Worm (Caenorhabditis elegans) whole organism, young adult: ENCODE measurements around the gene C25D7.9.
"Not testable (repeated sequence)": the region's sequence is repeated elsewhere in the genome, so short reads cannot be mapped to it uniquely, and the experiment has no call there.

Source experiments
- B0035.1 ChIP-seq: sonication (generic microtip); optimal IDR thresholded peaks from 2 replicates; lab custom pipeline; 2016; ENCODE audit warnings: missing genetic modification characterization, mild to moderate bottlenecking, missing compliant biosample characterization, missing genotype, missing genetic modification reagents
- B0261.1 ChIP-seq: sonication (generic microtip); optimal IDR thresholded peaks from 2 replicates; lab custom pipeline; 2016; ENCODE audit warnings: mild to moderate bottlenecking, missing genetic modification characterization, moderate library complexity, missing compliant biosample characterization
- F23B12.7 ChIP-seq: sonication (generic microtip); optimal IDR thresholded peaks from 2 replicates; lab custom pipeline; 2017; ENCODE audit warnings: missing genetic modification characterization, mild to moderate bottlenecking, missing compliant biosample characterization, antibody characterized with exemption, moderate library complexity; ENCODE audit not compliant: insufficient read depth
- F49E8.2 ChIP-seq: sonication (generic microtip); optimal IDR thresholded peaks from 3 replicates; lab custom pipeline; 2017; ENCODE audit warnings: missing genetic modification characterization, mild to moderate bottlenecking, missing compliant biosample characterization, antibody characterized with exemption, moderate library complexity; ENCODE audit not compliant: insufficient read depth
- F57C9.4 ChIP-seq: sonication (generic microtip); optimal IDR thresholded peaks from 2 replicates; lab custom pipeline; 2017; ENCODE audit warnings: mild to moderate bottlenecking, missing genetic modification characterization, missing compliant biosample characterization
- T07F8.4 ChIP-seq: sonication (generic microtip); optimal IDR thresholded peaks from 2 replicates; lab custom pipeline; 2016; ENCODE audit warnings: mild to moderate bottlenecking, missing genetic modification characterization, moderate library complexity, missing compliant biosample characterization
- attf-5 ChIP-seq: fragments of 200-800 bp; sonication (Bioruptor generic); optimal IDR thresholded peaks from 2 replicates; lab custom pipeline; 2018; ENCODE audit warnings: mild to moderate bottlenecking, missing genetic modification characterization, missing compliant biosample characterization
- cebp-1 ChIP-seq, 2 experiments: fragments of 200-800 bp in 1 of 2; sonication (Bioruptor generic) in 1 of 2; sonication (generic microtip) in 1 of 2; IDR thresholded peaks in 1 of 2; optimal IDR thresholded peaks in 1 of 2; 2 replicates each; pipeline versions ENCODE4 v1.3.6 to Lab custom; 2017 to 2022; ENCODE audit warnings: missing compliant biosample characterization in 2 of 2, missing genetic modification characterization in 2 of 2, mild to moderate bottlenecking in 1 of 2, missing genetic modification reagents in 1 of 2, moderate library complexity in 1 of 2
- dox-1 ChIP-seq: fragments of 200-800 bp; sonication (Bioruptor generic); IDR thresholded peaks from 2 replicates; pipeline ENCODE4 v1.3.6; 2022; ENCODE audit warnings: missing genetic modification reagents, missing genetic modification characterization, missing compliant biosample characterization
- ekl-4 ChIP-seq: fragments of 200-800 bp; sonication (Bioruptor generic); IDR thresholded peaks from 2 replicates; pipeline ENCODE4 v1.3.6; 2022; ENCODE audit warnings: missing genetic modification reagents, missing genetic modification characterization, missing compliant biosample characterization
- fkh-3 ChIP-seq: sonication (generic microtip); optimal IDR thresholded peaks from 2 replicates; lab custom pipeline; 2016; ENCODE audit warnings: mild to moderate bottlenecking, missing genetic modification characterization, missing compliant biosample characterization
- gei-17 ChIP-seq: fragments of 200-800 bp; sonication (Bioruptor generic); optimal IDR thresholded peaks from 2 replicates; lab custom pipeline; 2018; ENCODE audit warnings: mild to moderate bottlenecking, missing genetic modification characterization, missing compliant biosample characterization
- hlh-26 ChIP-seq: fragments of 200-800 bp; sonication (Bioruptor generic); conservative IDR thresholded peaks from 2 replicates; pipeline ENCODE4 v1.3.6; 2022; ENCODE audit warnings: missing genetic modification reagents, missing genetic modification characterization, missing compliant biosample characterization
- hmg-1.2 ChIP-seq: fragments of 200-800 bp; sonication (Bioruptor generic); IDR thresholded peaks from 2 replicates; pipeline ENCODE4 v1.3.6; 2022; ENCODE audit warnings: missing genetic modification reagents, missing genetic modification characterization, missing compliant biosample characterization
- hsf-1 ChIP-seq: fragments of 200-800 bp; sonication (Bioruptor generic); IDR thresholded peaks from 2 replicates; pipeline ENCODE4 v1.3.6; 2022; ENCODE audit warnings: missing genetic modification reagents, missing genetic modification characterization, missing compliant biosample characterization
- lin-35 ChIP-seq, 3 experiments: fragments of 150-350 bp in 2 of 3; sonication (generic microtip) in 1 of 3; optimal IDR thresholded peaks; 2 replicates each; lab custom pipeline; 2014 to 2018; ENCODE audit warnings: missing biosample characterization in 3 of 3, missing genetic modification characterization in 3 of 3, missing genetic modification reagents in 3 of 3
- lsl-1 ChIP-seq: fragments of 200-800 bp; sonication (Bioruptor generic); optimal IDR thresholded peaks from 2 replicates; lab custom pipeline; 2018; ENCODE audit warnings: mild to moderate bottlenecking, missing genetic modification characterization, moderate library complexity, missing compliant biosample characterization
- madf-8 ChIP-seq: fragments of 200-800 bp; sonication (Bioruptor generic); conservative IDR thresholded peaks from 2 replicates; pipeline ENCODE4 v1.3.6; 2022; ENCODE audit warnings: missing genetic modification reagents, missing genetic modification characterization, missing compliant biosample characterization
- nhr-179 ChIP-seq: sonication (generic microtip); optimal IDR thresholded peaks from 2 replicates; lab custom pipeline; 2016; ENCODE audit warnings: mild to moderate bottlenecking, missing genetic modification characterization, missing compliant biosample characterization
- nhr-80 ChIP-seq: sonication (generic microtip); optimal IDR thresholded peaks from 2 replicates; lab custom pipeline; 2016; ENCODE audit warnings: missing genetic modification characterization, missing compliant biosample characterization
- nhr-90 ChIP-seq: sonication (generic microtip); optimal IDR thresholded peaks from 2 replicates; lab custom pipeline; 2016; ENCODE audit warnings: missing genotype, mild to moderate bottlenecking, missing genetic modification characterization, missing compliant biosample characterization
- rpc-1 ChIP-seq, 2 experiments: fragments of 150-350 bp in 1 of 2; sonication (generic microtip) in 1 of 2; optimal IDR thresholded peaks; 2 replicates each; lab custom pipeline; 2014 to 2018; ENCODE audit warnings: missing biosample characterization in 1 of 2, missing genetic modification characterization in 1 of 2, missing genetic modification reagents in 1 of 2, missing genotype in 1 of 2
- snpc-4 ChIP-seq, 5 experiments: fragments of 150-350 bp in 1 of 5; sonication (generic microtip) in 4 of 5; optimal IDR thresholded peaks; 2 replicates each; lab custom pipeline; 2014 to 2018; ENCODE audit warnings: missing genetic modification characterization in 5 of 5, missing biosample characterization in 3 of 5, antibody characterized with exemption in 2 of 5, mild to moderate bottlenecking in 2 of 5, missing compliant biosample characterization in 2 of 5, missing genotype in 2 of 5, moderate library complexity in 2 of 5, missing genetic modification reagents in 1 of 5
- somi-1 ChIP-seq: fragments of 200-800 bp; sonication (Bioruptor generic); optimal IDR thresholded peaks from 2 replicates; lab custom pipeline; 2018; ENCODE audit warnings: mild to moderate bottlenecking, missing genetic modification characterization, missing compliant biosample characterization
- unc-130 ChIP-seq: sonication (generic microtip); optimal IDR thresholded peaks from 2 replicates; lab custom pipeline; 2016; ENCODE audit warnings: missing genetic modification reagents, missing genetic modification characterization, missing compliant biosample characterization
- ztf-3 ChIP-seq: fragments of 200-800 bp; sonication (Bioruptor generic); optimal IDR thresholded peaks from 2 replicates; lab custom pipeline; 2018; ENCODE audit warnings: mild to moderate bottlenecking, missing genetic modification characterization, missing compliant biosample characterization

The C25D7.9 gene

DNA sequence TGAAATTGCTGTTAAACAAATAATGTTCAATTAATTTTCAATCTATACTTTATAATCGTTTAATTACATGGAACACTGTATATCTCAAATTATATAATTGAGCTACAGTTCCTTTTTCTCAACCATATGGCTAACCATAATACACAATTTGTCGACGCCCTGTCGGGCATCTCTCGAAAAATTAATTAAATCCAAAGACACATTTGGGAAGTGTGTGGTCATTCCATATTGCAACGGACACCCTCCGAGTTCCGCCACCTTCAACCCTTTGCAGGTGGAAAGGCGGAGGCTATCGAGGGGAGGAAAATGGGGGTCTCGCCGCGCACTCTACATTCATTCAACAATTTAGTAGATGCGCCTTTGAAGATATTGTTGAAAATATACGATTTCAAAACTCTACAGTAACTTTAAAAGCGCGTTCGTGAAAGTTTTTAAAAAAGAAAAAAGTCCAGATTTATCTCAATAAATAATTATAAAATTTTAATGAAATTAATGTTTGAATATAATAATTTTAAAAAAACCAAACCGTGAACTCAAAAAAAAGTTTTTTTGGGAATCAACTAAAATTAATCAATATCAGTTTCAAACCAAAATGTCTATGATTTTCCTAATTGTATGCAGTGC, 35.9 kb upstream of the C25D7.9 start, which contains the start of gene F14H8.8 (continued):
- TF ChIP-seq ekl-4, result peak; percentile 77; the same call in 1 of the 2 replicates
- TF ChIP-seq lsl-1, result peak; percentile 80
- TF ChIP-seq hsf-1, result peak; percentile 75
- TF ChIP-seq F49E8.2 (tag; lab: Kevin White, UChicago), result peak; percentile 64
- no peak for TF ChIP-seq rpc-1 (optimal IDR thresholded peaks at IDR 0.05; lab: Kevin White, UChicago)
- TF ChIP-seq rpc-1 (tag; optimal IDR thresholded peaks at IDR 0.05; lab: Kevin White, UChicago), result peak; percentile 13

DNA sequence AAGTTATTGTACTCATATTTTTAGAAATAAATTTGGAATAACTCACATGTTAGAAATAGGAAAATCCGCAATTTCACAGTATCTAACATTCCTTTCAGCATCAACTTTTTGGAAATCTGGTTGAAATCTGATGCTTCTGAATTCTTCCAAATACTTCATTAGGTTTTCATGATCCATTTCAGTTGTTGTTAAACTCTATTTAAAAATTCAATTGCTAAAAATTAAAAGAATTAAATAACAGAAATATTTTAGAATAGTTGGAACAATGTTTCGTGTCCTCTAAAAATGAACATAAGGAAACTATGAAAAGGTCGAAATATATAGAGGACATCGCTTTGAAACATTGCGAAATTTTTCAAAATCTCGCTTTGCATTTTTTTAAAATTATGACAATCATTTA, 33.6 kb upstream of the C25D7.9 start, which contains the start of gene cng-1:
cng-1 (minus strand) TSS at position 101 of the 400 bp plus-strand sequence.
- not testable (repeated sequence) for TF ChIP-seq snpc-4 (GFP tag; optimal IDR thresholded peaks at IDR 0.05; lab: Kevin White, UChicago); snpc-4 (tag; optimal IDR thresholded peaks at IDR 0.05; lab: Kevin White, UChicago); nhr-179 (tag; lab: Kevin White, UChicago); ztf-3 (GFP tag; lab: Kevin White, UChicago)

- TF ChIP-seq dox-1 (GFP tag; lab: Robert Waterston, UW); fkh-3; madf-8 (GFP tag; lab: Robert Waterston, UW): not testable (repeated sequence)
Measured at ce11 chrV:15036769-15037168, 28.2 kb upstream of the C25D7.9 start, which contains the start of gene melo-3. melo-3 (minus strand) TSS chrV:15036869.

- TF ChIP-seq hlh-26 (GFP tag; lab: Robert Waterston, UW) (no peak), unc-130 (GFP tag; lab: Kevin White, UChicago) (no peak), T07F8.4 (tag; lab: Kevin White, UChicago) (no peak), hmg-1.2 (GFP tag; lab: Robert Waterston, UW) (peak; percentile 76; the same call in 1 of the 2 replicates), somi-1 (GFP tag; lab: Kevin White, UChicago) (no peak), lin-35 (GFP tag; optimal IDR thresholded peaks at IDR 0.05; lab: Kevin White, UChicago) (no peak), madf-8 (GFP tag; lab: Robert Waterston, UW) (no peak)
Measured at ce11 chrV:15048107-15048506, 16.8 kb upstream of the C25D7.9 start, which contains the start of gene sdc-3. sdc-3 (minus strand) TSS chrV:15048207.

DNA sequence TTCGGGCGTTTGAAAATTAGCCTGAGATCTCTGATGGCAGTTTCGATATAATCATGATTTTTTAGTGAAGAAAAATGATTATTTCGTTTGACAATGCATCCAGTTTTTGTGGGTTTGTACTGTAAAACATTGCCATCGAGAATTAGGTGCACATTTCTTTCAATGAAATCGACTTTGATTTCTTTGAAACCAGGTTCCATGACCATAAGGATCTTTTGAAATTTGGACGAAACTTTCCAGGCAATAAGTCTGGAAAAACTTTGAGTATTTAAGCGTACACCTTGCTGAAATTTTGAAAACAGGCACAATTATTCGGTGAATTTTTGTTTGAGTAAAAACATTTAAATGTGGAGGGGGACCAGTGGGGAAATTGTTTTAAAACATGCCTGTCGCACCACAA, 13.2 kb upstream of the C25D7.9 start:
- TF ChIP-seq gei-17 (GFP tag; lab: Kevin White, UChicago) (no peak), F57C9.4 (tag; lab: Kevin White, UChicago) (no peak), F23B12.7 (tag; lab: Kevin White, UChicago) (no peak), fkh-3 (no peak), attf-5 (GFP tag; lab: Kevin White, UChicago) (no peak), lsl-1 (no peak), B0035.1 (tag; lab: Kevin White, UChicago) (no peak), nhr-90 (tag; lab: Kevin White, UChicago) (no peak), nhr-80 (tag; lab: Kevin White, UChicago) (no peak), B0261.1 (tag; lab: Kevin White, UChicago) (no peak)

ce11 chrV:15052368-15052767, 12.6 kb upstream of the C25D7.9 start, which contains the start of the genes fbxa-82 and C25D7.5:
fbxa-82 (minus strand) TSS chrV:15052530.
C25D7.5 (plus strand) TSS chrV:15052650.
- 0 out of 2 replicates have a peak, but pooled peaks have one; percentile 26 for TF ChIP-seq cebp-1 (GFP tag; IDR thresholded peaks at IDR 0.05; lab: Robert Waterston, UW)
- no peak for TF ChIP-seq cebp-1 (tag; optimal IDR thresholded peaks at IDR 0.05; lab: Kevin White, UChicago)
- TF ChIP-seq unc-130 (GFP tag; lab: Kevin White, UChicago), result no peak
